Fruit fly (Drosophila melanogaster) whole organism, embryonic: ENCODE data around the gene Sirt4.

ENCODE experiments used
- Bgb ChIP-seq: fragments of 200-800 bp; sonication (Bioruptor generic); IDR thresholded peaks from 2 replicates; pipeline ENCODE4 v1.3.6; 2022; ENCODE audit warnings: missing biosample characterization, missing genetic modification characterization; ENCODE audit not compliant: partially characterized antibody
- CG12071 ChIP-seq: fragments of 200-800 bp; sonication (Bioruptor generic); optimal IDR thresholded peaks from 3 replicates; lab custom pipeline; 2018; ENCODE audit warnings: missing biosample characterization, mild to moderate bottlenecking, missing genetic modification characterization
- CG12155 ChIP-seq: fragments of 200-800 bp; sonication (Bioruptor generic); optimal IDR thresholded peaks from 3 replicates; lab custom pipeline; 2016; ENCODE audit warnings: missing biosample characterization, missing genetic modification characterization
- CG12942 ChIP-seq: fragments of 200-800 bp; sonication (Bioruptor generic); optimal IDR thresholded peaks from 3 replicates; lab custom pipeline; 2016; ENCODE audit warnings: missing biosample characterization, missing genetic modification characterization
- CG14667 ChIP-seq: fragments of 200-800 bp; sonication (Bioruptor generic); IDR thresholded peaks from 2 replicates; pipeline ENCODE4 v1.3.6; 2022; ENCODE audit warnings: missing biosample characterization, missing genetic modification characterization
- CG17568 ChIP-seq: fragments of 200-800 bp; sonication (Bioruptor generic); optimal IDR thresholded peaks from 2 replicates; lab custom pipeline; 2018; ENCODE audit warnings: missing biosample characterization, mild to moderate bottlenecking, missing genetic modification characterization, moderate library complexity
- CG2116 ChIP-seq: fragments of 200-800 bp; sonication (Bioruptor generic); optimal IDR thresholded peaks from 3 replicates; lab custom pipeline; 2018; ENCODE audit warnings: missing biosample characterization, mild to moderate bottlenecking, missing genetic modification characterization
- CG2202 ChIP-seq: fragments of 200-800 bp; sonication (Bioruptor generic); optimal IDR thresholded peaks from 2 replicates; lab custom pipeline; 2018; ENCODE audit warnings: missing biosample characterization, mild to moderate bottlenecking, missing genetic modification characterization
- CG34422 ChIP-seq: fragments of 200-800 bp; sonication (Bioruptor generic); IDR thresholded peaks from 3 replicates; pipeline ENCODE4 v1.3.6; 2022; ENCODE audit warnings: missing biosample characterization, missing genetic modification characterization
- CG3995 ChIP-seq: fragments of 200-800 bp; sonication (Bioruptor generic); optimal IDR thresholded peaks from 3 replicates; lab custom pipeline; 2016; ENCODE audit warnings: missing biosample characterization, missing genetic modification characterization
- CG42726 ChIP-seq: fragments of 200-800 bp; sonication (Bioruptor generic); IDR thresholded peaks from 2 replicates; pipeline ENCODE4 v1.3.6; 2022; ENCODE audit warnings: missing biosample characterization, missing genetic modification characterization; ENCODE audit not compliant: partially characterized antibody
- CG5180 ChIP-seq: fragments of 200-800 bp; sonication (Bioruptor generic); optimal IDR thresholded peaks from 3 replicates; lab custom pipeline; 2017; ENCODE audit warnings: missing biosample characterization, missing genetic modification characterization, mild to moderate bottlenecking, moderate library complexity, missing genetic modification reagents
- CG6272 ChIP-seq: fragments of 200-800 bp; sonication (Bioruptor generic); IDR thresholded peaks from 2 replicates; pipeline ENCODE4 v1.3.6; 2022; ENCODE audit warnings: missing biosample characterization, missing genetic modification characterization
- CG7786 ChIP-seq: fragments of 200-800 bp; sonication (Bioruptor generic); optimal IDR thresholded peaks from 2 replicates; lab custom pipeline; 2016; ENCODE audit warnings: missing biosample characterization, missing genetic modification characterization
- CG8281 ChIP-seq: fragments of 200-800 bp; sonication (Bioruptor generic); optimal IDR thresholded peaks from 2 replicates; lab custom pipeline; 2018; ENCODE audit warnings: missing biosample characterization, mild to moderate bottlenecking, missing genetic modification characterization, moderate library complexity
- CG9817 ChIP-seq: fragments of 200-800 bp; sonication (Bioruptor generic); optimal IDR thresholded peaks from 2 replicates; lab custom pipeline; 2018; ENCODE audit warnings: missing biosample characterization, mild to moderate bottlenecking, missing genetic modification characterization, moderate library complexity
- CG9932 ChIP-seq: fragments of 200-800 bp; sonication (Bioruptor generic); IDR thresholded peaks from 2 replicates; pipeline ENCODE4 v1.3.6; 2022; ENCODE audit warnings: missing biosample characterization, missing genetic modification characterization
- CkIIα-i1 ChIP-seq: fragments of 200-800 bp; sonication (Bioruptor generic); IDR thresholded peaks from 2 replicates; pipeline ENCODE4 v1.3.6; 2022; ENCODE audit warnings: missing biosample characterization, missing genetic modification characterization
- Doc2 ChIP-seq: fragments of 200-800 bp; sonication (Bioruptor generic); IDR thresholded peaks from 2 replicates; pipeline ENCODE4 v1.3.6; 2022; ENCODE audit warnings: missing biosample characterization, missing genetic modification characterization
- E2f1 ChIP-seq: fragments of 200-800 bp; sonication (Bioruptor generic); IDR thresholded peaks from 2 replicates; pipeline ENCODE4 v1.3.6; 2022; ENCODE audit warnings: missing biosample characterization, missing genetic modification characterization
- Elba2 ChIP-seq: fragments of 200-800 bp; sonication (Bioruptor generic); optimal IDR thresholded peaks from 3 replicates; lab custom pipeline; 2016; ENCODE audit warnings: missing biosample characterization, missing genetic modification characterization
- HLHmδ ChIP-seq: fragments of 200-800 bp; sonication (Bioruptor generic); optimal IDR thresholded peaks from 2 replicates; lab custom pipeline; 2018; ENCODE audit warnings: missing biosample characterization, mild to moderate bottlenecking, missing genetic modification characterization, moderate library complexity
- Hmx ChIP-seq: fragments of 200-800 bp; sonication (Bioruptor generic); optimal IDR thresholded peaks from 2 replicates; lab custom pipeline; 2016; ENCODE audit warnings: missing biosample characterization, missing genetic modification characterization
- Hsf ChIP-seq: fragments of 200-800 bp; sonication (Bioruptor generic); optimal IDR thresholded peaks from 3 replicates; lab custom pipeline; 2016; ENCODE audit warnings: missing biosample characterization, missing genetic modification characterization
- Jarid2 ChIP-seq: fragments of 200-800 bp; sonication (Bioruptor generic); optimal IDR thresholded peaks from 3 replicates; lab custom pipeline; 2017; ENCODE audit warnings: mild to moderate bottlenecking, missing biosample characterization, missing genetic modification reagents, missing genetic modification characterization
- Mrtf ChIP-seq: fragments of 200-800 bp; sonication (Bioruptor generic); IDR thresholded peaks from 3 replicates; pipeline ENCODE4 v1.3.6; 2022; ENCODE audit warnings: missing biosample characterization, missing genetic modification characterization
- Opbp ChIP-seq: fragments of 200-800 bp; sonication (Bioruptor generic); IDR thresholded peaks from 3 replicates; pipeline ENCODE4 v1.3.6; 2022; ENCODE audit warnings: missing biosample characterization, missing genetic modification characterization; ENCODE audit not compliant: partially characterized antibody
- Pdp1 ChIP-seq, 2 experiments: fragments of 200-800 bp; sonication (Bioruptor generic); optimal IDR thresholded peaks; 3 replicates each; lab custom pipeline; 2016; ENCODE audit warnings: missing biosample characterization in 2 of 2, missing genetic modification characterization in 2 of 2, mild to moderate bottlenecking in 1 of 2, moderate library complexity in 1 of 2
- Sry-β ChIP-seq: fragments of 200-800 bp; sonication (Bioruptor generic); optimal IDR thresholded peaks from 2 replicates; lab custom pipeline; 2018; ENCODE audit warnings: missing biosample characterization, mild to moderate bottlenecking, missing genetic modification characterization, moderate library complexity
- Sry-δ ChIP-seq: fragments of 200-800 bp; sonication (Bioruptor generic); optimal IDR thresholded peaks from 2 replicates; lab custom pipeline; 2016; ENCODE audit warnings: missing biosample characterization, missing genetic modification characterization
- ac ChIP-seq: fragments of 200-800 bp; sonication (Bioruptor generic); optimal IDR thresholded peaks from 3 replicates; lab custom pipeline; 2017; ENCODE audit warnings: missing biosample characterization, mild to moderate bottlenecking, missing genetic modification characterization
- amos ChIP-seq: fragments of 200-800 bp; sonication (Bioruptor generic); IDR thresholded peaks from 2 replicates; pipeline ENCODE4 v1.3.6; 2022; ENCODE audit warnings: missing biosample characterization, missing genetic modification characterization; ENCODE audit not compliant: partially characterized antibody
- ato ChIP-seq: fragments of 200-800 bp; sonication (Bioruptor generic); IDR thresholded peaks from 2 replicates; pipeline ENCODE4 v1.3.6; 2022; ENCODE audit warnings: missing biosample characterization, missing genetic modification characterization; ENCODE audit not compliant: partially characterized antibody
- chif ChIP-seq, 2 experiments: fragments of 200-800 bp; sonication (Bioruptor generic); optimal IDR thresholded peaks; 3 replicates each; lab custom pipeline; 2016; ENCODE audit warnings: missing biosample characterization in 2 of 2, missing genetic modification characterization in 2 of 2
- ci ChIP-seq: fragments of 200-800 bp; sonication (Bioruptor generic); IDR thresholded peaks from 3 replicates; pipeline ENCODE4 v1.3.6; 2022; ENCODE audit warnings: missing biosample characterization, missing genetic modification characterization
- crol ChIP-seq: fragments of 200-800 bp; sonication (Bioruptor generic); IDR thresholded peaks from 2 replicates; pipeline ENCODE4 v1.3.6; 2022; ENCODE audit warnings: missing biosample characterization, missing genetic modification characterization
- dmrt11E ChIP-seq: fragments of 200-800 bp; sonication (Bioruptor generic); optimal IDR thresholded peaks from 3 replicates; lab custom pipeline; 2018; ENCODE audit warnings: missing biosample characterization, mild to moderate bottlenecking, missing genetic modification characterization, moderate library complexity
- eve ChIP-seq, 2 experiments: fragments of >200 bp; optimal IDR thresholded peaks; 2 replicates each; lab custom pipeline; 2017; ENCODE audit warnings: missing biosample characterization in 2 of 2, missing genetic modification characterization in 2 of 2
- fd3F ChIP-seq: fragments of 200-800 bp; sonication (Bioruptor generic); optimal IDR thresholded peaks from 2 replicates; lab custom pipeline; 2018; ENCODE audit warnings: missing biosample characterization, mild to moderate bottlenecking, missing genetic modification characterization, moderate library complexity
- ftz-f1 ChIP-seq: fragments of 200-800 bp; sonication (Bioruptor generic); optimal IDR thresholded peaks from 2 replicates; lab custom pipeline; 2016; ENCODE audit warnings: missing biosample characterization, missing genetic modification characterization
- kay ChIP-seq: fragments of 200-800 bp; sonication (Bioruptor generic); optimal IDR thresholded peaks from 2 replicates; lab custom pipeline; 2016; ENCODE audit warnings: missing biosample characterization, missing genetic modification characterization
- knrl ChIP-seq: fragments of 200-800 bp; sonication (Bioruptor generic); IDR thresholded peaks from 3 replicates; pipeline ENCODE4 v1.3.6; 2022; ENCODE audit warnings: missing biosample characterization, missing genetic modification characterization; ENCODE audit not compliant: partially characterized antibody
- mld ChIP-seq: fragments of 200-800 bp; sonication (Bioruptor generic); IDR thresholded peaks from 3 replicates; pipeline ENCODE4 v1.3.6; 2022; ENCODE audit warnings: missing biosample characterization, missing genetic modification characterization; ENCODE audit not compliant: partially characterized antibody
- nerfin-2 ChIP-seq: fragments of 200-800 bp; sonication (Bioruptor generic); IDR thresholded peaks from 2 replicates; pipeline ENCODE4 v1.3.6; 2022; ENCODE audit warnings: missing biosample characterization, missing genetic modification characterization; ENCODE audit not compliant: partially characterized antibody
- sens-2 ChIP-seq: fragments of 200-800 bp; sonication (Bioruptor generic); IDR thresholded peaks from 2 replicates; pipeline ENCODE4 v1.3.6; 2022; ENCODE audit warnings: missing biosample characterization, missing genetic modification characterization
- shn ChIP-seq: fragments of 200-800 bp; sonication (Bioruptor generic); optimal IDR thresholded peaks from 3 replicates; lab custom pipeline; 2016; ENCODE audit warnings: missing biosample characterization, missing genetic modification characterization
- slp2 ChIP-seq: fragments of 200-800 bp; sonication (Bioruptor generic); optimal IDR thresholded peaks from 2 replicates; lab custom pipeline; 2016; ENCODE audit warnings: missing biosample characterization, missing genetic modification characterization
- tgo ChIP-seq: fragments of 200-800 bp; sonication (Bioruptor generic); IDR thresholded peaks from 3 replicates; pipeline ENCODE4 v1.3.6; 2022; ENCODE audit warnings: missing biosample characterization, missing genetic modification characterization
- vvl ChIP-seq: fragments of 200-800 bp; sonication (Bioruptor generic); IDR thresholded peaks from 2 replicates; pipeline ENCODE4 v1.3.6; 2022; ENCODE audit warnings: missing biosample characterization, missing genetic modification characterization

The Sirt4 gene

DNA sequence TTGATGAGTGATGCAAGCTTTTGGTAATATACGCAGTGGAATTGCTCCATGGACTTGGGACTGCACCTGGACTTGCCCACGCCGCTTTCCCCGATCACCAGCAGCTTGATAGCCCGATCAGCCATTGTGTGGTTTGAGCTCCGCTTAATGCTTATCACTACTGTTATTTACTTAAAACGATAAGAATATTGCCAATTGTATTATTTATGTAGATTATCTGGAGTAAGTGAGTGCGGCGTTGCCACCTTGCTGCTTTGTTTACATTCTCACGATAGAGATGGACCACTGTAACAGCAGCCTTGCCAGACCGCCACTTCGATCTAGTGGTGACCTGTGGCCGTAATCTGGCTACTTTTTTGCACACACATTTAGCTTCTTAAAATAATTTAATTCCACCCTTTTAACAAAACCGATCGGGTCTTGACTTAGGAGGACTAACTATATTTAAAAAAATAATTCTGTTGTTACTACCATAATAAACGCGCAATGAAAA is 5.8 kb upstream of the Sirt4 start, which contains the start of gene Rab18 (continued):
- TF ChIP-seq CG14667 (GFP tag; lab: Robert Waterston, UW) (peak; percentile 43; the same call in 1 of the 2 replicates), eve (GFP tag; optimal IDR thresholded peaks at IDR 0.05; lab: Kevin White, UChicago) (no peak), Opbp (GFP tag; lab: Robert Waterston, UW) (peak; percentile 59; the same call in 1 of the 3 replicates), sens-2 (GFP tag; lab: Robert Waterston, UW) (no peak), CG3995 (GFP tag; lab: Kevin White, UChicago) (peak; percentile 82), Pdp1 (GFP tag; optimal IDR thresholded peaks at IDR 0.05; lab: Kevin White, UChicago) (peak; percentile 30 to 64), slp2 (peak; percentile 52), kay (GFP tag; lab: Kevin White, UChicago) (no peak), CG12942 (peak; percentile 1), CG2116 (GFP tag; lab: Kevin White, UChicago) (no peak), ac (GFP tag; lab: Kevin White, UChicago) (no peak), vvl (GFP tag; lab: Robert Waterston, UW) (peak; percentile 75), CG6272 (GFP tag; lab: Robert Waterston, UW) (peak; percentile 60), Hmx (no peak), fd3F (GFP tag; lab: Kevin White, UChicago) (no peak), shn (GFP tag; lab: Kevin White, UChicago) (no peak), Mrtf (GFP tag; lab: Robert Waterston, UW) (peak; percentile 15; the same call in 1 of the 3 replicates), Elba2 (peak; percentile 69), CG9817 (tag; lab: Kevin White, UChicago) (peak; percentile 40), Doc2 (GFP tag; lab: Robert Waterston, UW) (no peak), CG34422 (GFP tag; lab: Robert Waterston, UW) (peak; percentile 53; the same call in 1 of the 3 replicates), CG2202 (tag; lab: Kevin White, UChicago) (no peak), ftz-f1 (GFP tag; lab: Kevin White, UChicago) (no peak), E2f1 (no peak), ato (GFP tag; lab: Robert Waterston, UW) (0 out of 2 replicates have a peak, but pooled peaks have one; percentile 14), knrl (GFP tag; lab: Robert Waterston, UW) (peak; percentile 38; the same call in 1 of the 3 replicates), dmrt11E (tag; lab: Kevin White, UChicago) (no peak), Bgb (peak; percentile 60; the same call in 1 of the 2 replicates), nerfin-2 (GFP tag; lab: Robert Waterston, UW) (no peak), ci (0 out of 3 replicates have a peak, but pooled peaks have one; percentile 34), crol (GFP tag; lab: Robert Waterston, UW) (no peak), CG5180 (peak; percentile 25), CG12071 (no peak), CG9932 (GFP tag; lab: Robert Waterston, UW) (peak; percentile 77), mld (GFP tag; lab: Robert Waterston, UW) (no peak), chif (GFP tag; optimal IDR thresholded peaks at IDR 0.05; lab: Kevin White, UChicago) (peak in 1 of 2 experiments; percentile 26), CG7786 (GFP tag; lab: Kevin White, UChicago) (peak; percentile 31), tgo (GFP tag; lab: Robert Waterston, UW) (0 out of 3 replicates have a peak, but pooled peaks have one; percentile 23), CG8281 (tag; lab: Kevin White, UChicago) (no peak), CG42726 (GFP tag; lab: Robert Waterston, UW) (no peak), Sry-δ (peak; percentile 87), Hsf (peak; percentile 27), HLHmδ (peak; percentile 14), Jarid2 (GFP tag; lab: Kevin White, UChicago) (no peak), CG12155 (peak; percentile 34), amos (GFP tag; lab: Robert Waterston, UW) (peak; percentile 66), CkIIα-i1 (no peak), Sry-β (GFP tag; lab: Kevin White, UChicago) (peak; percentile 80), CG17568 (no peak)
